Worm (Caenorhabditis elegans) whole organism, L4 larva: ENCODE results near the gene W03G11.4.

Experiments used
- fkh-10 ChIP-seq: fragments of 150-350 bp; optimal IDR thresholded peaks from 2 replicates; lab custom pipeline; 2014; ENCODE audit warnings: missing biosample characterization, missing genetic modification reagents, missing genetic modification characterization
- mdl-1 ChIP-seq, 2 experiments: fragments of 150-350 bp in 1 of 2; sonication (generic microtip) in 1 of 2; optimal IDR thresholded peaks; 2 replicates each; lab custom pipeline; 2014 to 2017; ENCODE audit warnings: missing biosample characterization in 2 of 2, missing genetic modification characterization in 2 of 2
- nhr-48 ChIP-seq: sonication (generic microtip); optimal IDR thresholded peaks from 2 replicates; lab custom pipeline; 2016; ENCODE audit warnings: mild to moderate bottlenecking, missing genetic modification characterization, missing compliant biosample characterization
- unc-39 ChIP-seq: sonication (generic microtip); optimal IDR thresholded peaks from 2 replicates; lab custom pipeline; 2017; ENCODE audit warnings: missing biosample characterization, missing genetic modification characterization

ce11 chrX:12093043-12093442 is at the start of gene W03G11.4:
- TF ChIP-seq mdl-1 (tag; optimal IDR thresholded peaks at IDR 0.05; lab: Kevin White, UChicago), result no peak
- no peak for TF ChIP-seq nhr-48 (tag; lab: Kevin White, UChicago)
- TF ChIP-seq unc-39 (tag; lab: Kevin White, UChicago), result no peak
- no peak for TF ChIP-seq fkh-10 (GFP tag; lab: Kevin White, UChicago)
